Fruit fly (Drosophila melanogaster) whole organism, adult: ENCODE data around the gene CG32845.

ENCODE experiments used
- CG33017 ChIP-seq: fragments of 200-800 bp; sonication (Bioruptor generic); optimal IDR thresholded peaks from 2 replicates; lab custom pipeline; 2018; ENCODE audit warnings: missing biosample characterization, mild to moderate bottlenecking, missing genetic modification characterization, moderate library complexity
- CG5204 ChIP-seq: fragments of 200-800 bp; sonication (Bioruptor generic); optimal IDR thresholded peaks from 2 replicates; lab custom pipeline; 2016; ENCODE audit warnings: missing biosample characterization, missing genetic modification characterization
- CG7101 ChIP-seq: fragments of 200-800 bp; sonication (Bioruptor generic); optimal IDR thresholded peaks from 2 replicates; lab custom pipeline; 2018; ENCODE audit warnings: missing biosample characterization, mild to moderate bottlenecking, missing genetic modification characterization, moderate library complexity
- Clk ChIP-seq: fragments of 200-800 bp; sonication (Bioruptor generic); optimal IDR thresholded peaks from 2 replicates; lab custom pipeline; 2017; ENCODE audit warnings: missing biosample characterization, missing genetic modification characterization
- bab1 ChIP-seq: fragments of 200-800 bp; sonication (Bioruptor generic); optimal IDR thresholded peaks from 3 replicates; lab custom pipeline; 2019; ENCODE audit warnings: missing biosample characterization, mild to moderate bottlenecking, missing genetic modification characterization, moderate library complexity
- kay ChIP-seq: fragments of 200-800 bp; sonication (Bioruptor generic); peaks from one replicate; lab custom pipeline; 2016; ENCODE audit warnings: missing biosample characterization, missing genetic modification characterization, borderline replicate concordance

DNA sequence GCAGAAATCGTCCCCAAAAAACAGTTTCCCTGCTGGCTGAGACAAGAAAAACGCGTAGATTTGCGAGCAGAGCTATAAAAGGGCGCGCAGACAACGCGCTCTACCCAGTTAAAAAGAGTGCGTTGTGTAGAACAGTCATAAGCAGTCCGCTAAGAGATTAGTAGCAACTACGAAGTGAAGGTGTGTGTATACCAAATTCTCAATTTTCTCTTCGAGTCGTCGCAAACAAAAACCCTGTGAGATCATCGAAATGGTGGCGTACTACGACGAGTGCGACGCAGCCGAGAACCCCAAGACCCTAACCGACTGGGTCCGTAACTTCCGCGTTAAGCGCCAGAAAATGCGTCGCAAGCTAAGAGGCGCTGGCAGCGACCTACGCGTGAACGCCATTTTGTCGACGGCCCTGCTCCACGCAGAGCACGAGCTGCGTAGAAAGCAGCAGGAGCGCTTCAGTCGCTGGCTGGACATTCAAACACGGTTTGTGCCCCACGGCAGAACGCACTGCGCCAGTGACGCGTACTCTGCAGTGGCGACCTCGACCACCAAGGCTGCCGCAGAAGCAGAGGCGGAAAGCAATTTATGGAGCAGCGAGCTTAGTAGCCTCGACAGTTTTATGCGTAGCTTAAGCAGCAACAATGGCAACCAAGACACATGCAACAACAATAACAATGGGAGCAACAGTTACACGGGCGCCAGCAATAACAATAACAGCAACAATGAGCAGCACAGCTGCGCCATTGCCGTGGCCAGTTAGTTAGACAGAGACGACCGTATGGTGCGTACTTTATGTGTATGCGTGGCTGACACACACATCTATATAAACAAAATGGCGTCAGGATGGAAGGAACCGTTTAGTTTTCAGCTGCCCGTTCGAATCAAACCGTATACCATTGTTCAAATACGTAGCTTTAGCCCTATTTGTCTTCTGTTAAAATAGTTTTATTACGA, 48.9 kb downstream of the CG32845 start:
- TF ChIP-seq CG33017 (no peak), Clk (GFP tag; lab: Kevin White, UChicago) (no peak), bab1 (no peak), CG7101 (tag; lab: Kevin White, UChicago) (no peak), kay (GFP tag; lab: Kevin White, UChicago) (no peak), CG5204 (GFP tag; lab: Kevin White, UChicago) (no peak)
